Worm (Caenorhabditis elegans) whole organism, L4 larva: Measurements from ENCODE around the gene C16A3.6.

Experiments used
- F37D6.2 ChIP-seq: sonication (generic microtip); optimal IDR thresholded peaks from 2 replicates; lab custom pipeline; 2016; ENCODE audit warnings: mild to moderate bottlenecking, missing genetic modification characterization, missing compliant biosample characterization
- T20F7.1 ChIP-seq: fragments of 200-800 bp; sonication (Bioruptor generic); optimal IDR thresholded peaks from 2 replicates; lab custom pipeline; 2018; ENCODE audit warnings: mild to moderate bottlenecking, missing genetic modification characterization, missing compliant biosample characterization
- T26A8.4 ChIP-seq: fragments of 200-800 bp; sonication (Bioruptor generic); IDR thresholded peaks from 2 replicates; pipeline ENCODE4 v1.3.6; 2022; ENCODE audit warnings: missing genetic modification characterization, missing compliant biosample characterization
- Y105C5A.15 ChIP-seq: fragments of 200-800 bp; sonication (Bioruptor generic); IDR thresholded peaks from 2 replicates; pipeline ENCODE4 v1.3.6; 2022; ENCODE audit warnings: missing genetic modification characterization, missing compliant biosample characterization
- Y5F2A.4 ChIP-seq: fragments of 200-800 bp; sonication (Bioruptor generic); optimal IDR thresholded peaks from 2 replicates; lab custom pipeline; 2018; ENCODE audit warnings: mild to moderate bottlenecking, missing genetic modification characterization, missing compliant biosample characterization
- ZK337.2 ChIP-seq: fragments of 200-800 bp; sonication (Bioruptor generic); IDR thresholded peaks from 2 replicates; pipeline ENCODE4 v1.3.6; 2022; ENCODE audit warnings: missing genetic modification reagents, missing genetic modification characterization, missing compliant biosample characterization
- ZK546.5 ChIP-seq, 2 experiments: sonication (generic microtip); optimal IDR thresholded peaks; 2 replicates each; lab custom pipeline; 2017; ENCODE audit warnings: missing biosample characterization in 2 of 2, missing genetic modification characterization in 2 of 2
- aha-1 ChIP-seq: fragments of 150-350 bp; peaks from one replicate; lab custom pipeline; 2014; ENCODE audit warnings: missing biosample characterization, missing genetic modification characterization
- ama-1 ChIP-seq: fragments of 150-350 bp; optimal IDR thresholded peaks from 2 replicates; lab custom pipeline; 2014; ENCODE audit warnings: inconsistent platforms, mixed read lengths
- arid-1 ChIP-seq: fragments of 200-800 bp; sonication (Bioruptor generic); conservative IDR thresholded peaks from 2 replicates; pipeline ENCODE4 v1.3.6; 2022; ENCODE audit warnings: missing genetic modification reagents, missing genetic modification characterization, missing compliant biosample characterization
- attf-4 ChIP-seq: sonication (generic microtip); optimal IDR thresholded peaks from 3 replicates; lab custom pipeline; 2017; ENCODE audit warnings: missing biosample characterization, missing genetic modification characterization
- ceh-20 ChIP-seq: fragments of 200-800 bp; sonication (Bioruptor generic); IDR thresholded peaks from 2 replicates; pipeline ENCODE4 v1.3.6; 2022; ENCODE audit warnings: missing genetic modification reagents, missing genetic modification characterization, missing compliant biosample characterization
- cey-2 ChIP-seq: sonication (generic microtip); optimal IDR thresholded peaks from 3 replicates; lab custom pipeline; 2017; ENCODE audit warnings: missing genetic modification characterization, mild to moderate bottlenecking, missing compliant biosample characterization, antibody characterized with exemption, borderline replicate concordance; ENCODE audit not compliant: insufficient read depth
- daf-16 ChIP-seq, 3 experiments: sonication (generic microtip); optimal IDR thresholded peaks; 2 replicates each; lab custom pipeline; 2016 to 2017; ENCODE audit warnings: missing genetic modification characterization in 3 of 3, missing genetic modification reagents in 3 of 3, mild to moderate bottlenecking in 2 of 3, missing compliant biosample characterization in 2 of 3, missing biosample characterization in 1 of 3, moderate library complexity in 1 of 3
- dmd-6 ChIP-seq: fragments of 200-800 bp; sonication (Bioruptor generic); IDR thresholded peaks from 2 replicates; pipeline ENCODE4 v1.3.6; 2022; ENCODE audit warnings: missing genetic modification reagents, missing genetic modification characterization, missing compliant biosample characterization
- dmd-9 ChIP-seq: fragments of 200-800 bp; sonication (Bioruptor generic); IDR thresholded peaks from 2 replicates; pipeline ENCODE4 v1.3.6; 2022; ENCODE audit warnings: missing genetic modification reagents, missing genetic modification characterization, missing compliant biosample characterization
- duxl-1 ChIP-seq: sonication (generic microtip); optimal IDR thresholded peaks from 2 replicates; lab custom pipeline; 2016; ENCODE audit warnings: mild to moderate bottlenecking, missing genetic modification characterization, moderate library complexity, missing compliant biosample characterization; ENCODE audit not compliant: poor library complexity
- dve-1 ChIP-seq: sonication (generic microtip); optimal IDR thresholded peaks from 2 replicates; lab custom pipeline; 2017; ENCODE audit warnings: antibody characterized with exemption, mild to moderate bottlenecking, missing genetic modification characterization, missing compliant biosample characterization; ENCODE audit not compliant: insufficient read depth
- egl-43 ChIP-seq: fragments of 200-800 bp; sonication (Bioruptor generic); IDR thresholded peaks from 2 replicates; pipeline ENCODE4 v1.3.6; 2022; ENCODE audit warnings: missing genetic modification reagents, missing genetic modification characterization, missing compliant biosample characterization
- fos-1 ChIP-seq: fragments of 150-350 bp; optimal IDR thresholded peaks from 2 replicates; lab custom pipeline; 2014; ENCODE audit warnings: missing biosample characterization, missing genetic modification characterization
- hif-1 ChIP-seq, 2 experiments: sonication (generic microtip); optimal IDR thresholded peaks; 2 replicates each; lab custom pipeline; 2016 to 2017; ENCODE audit warnings: missing compliant biosample characterization in 2 of 2, missing genetic modification characterization in 2 of 2, missing genetic modification reagents in 2 of 2, missing genotype in 2 of 2, mild to moderate bottlenecking in 1 of 2
- hlh-11 ChIP-seq: fragments of 200-800 bp; sonication (Bioruptor generic); optimal IDR thresholded peaks from 2 replicates; lab custom pipeline; 2018; ENCODE audit warnings: mild to moderate bottlenecking, missing genetic modification characterization, missing compliant biosample characterization
- hmg-1.1 ChIP-seq: fragments of 200-800 bp; sonication (Bioruptor generic); IDR thresholded peaks from 2 replicates; pipeline ENCODE4 v1.3.6; 2022; ENCODE audit warnings: missing genetic modification reagents, missing genetic modification characterization, missing compliant biosample characterization
- lim-7 ChIP-seq: fragments of 200-800 bp; sonication (Bioruptor generic); IDR thresholded peaks from 2 replicates; pipeline ENCODE4 v1.3.6; 2022; ENCODE audit warnings: missing genetic modification characterization, missing compliant biosample characterization
- lin-1 ChIP-seq: fragments of 200-800 bp; sonication (Bioruptor generic); IDR thresholded peaks from 2 replicates; pipeline ENCODE4 v1.3.6; 2022; ENCODE audit warnings: missing genetic modification reagents, missing genetic modification characterization, missing compliant biosample characterization
- lir-3 ChIP-seq: sonication (generic microtip); optimal IDR thresholded peaks from 2 replicates; lab custom pipeline; 2016; ENCODE audit warnings: mild to moderate bottlenecking, missing genetic modification characterization, missing compliant biosample characterization
- lsy-2 ChIP-seq, 2 experiments: fragments of 150-350 bp in 1 of 2; sonication (generic microtip) in 1 of 2; optimal IDR thresholded peaks; 2 replicates each; lab custom pipeline; 2014 to 2017; ENCODE audit warnings: missing biosample characterization in 2 of 2, missing genetic modification characterization in 2 of 2
- mxl-2 ChIP-seq: fragments of 200-800 bp; sonication (Bioruptor generic); conservative IDR thresholded peaks from 2 replicates; pipeline ENCODE4 v1.3.6; 2022; ENCODE audit warnings: missing genetic modification reagents, missing genetic modification characterization, missing compliant biosample characterization
- nhr-10 ChIP-seq: fragments of 150-350 bp; optimal IDR thresholded peaks from 2 replicates; lab custom pipeline; 2014; ENCODE audit warnings: missing biosample characterization, missing genetic modification characterization
- nhr-111 ChIP-seq: fragments of 200-800 bp; sonication (Bioruptor generic); optimal IDR thresholded peaks from 2 replicates; lab custom pipeline; 2018; ENCODE audit warnings: mild to moderate bottlenecking, missing genetic modification characterization, missing compliant biosample characterization
- nhr-25 ChIP-seq: sonication (generic microtip); optimal IDR thresholded peaks from 2 replicates; lab custom pipeline; 2017; ENCODE audit warnings: missing genetic modification characterization, mild to moderate bottlenecking, missing compliant biosample characterization, antibody characterized with exemption, moderate library complexity, borderline replicate concordance; ENCODE audit not compliant: insufficient read depth
- nhr-28 ChIP-seq: fragments of 150-350 bp; optimal IDR thresholded peaks from 2 replicates; lab custom pipeline; 2014; ENCODE audit warnings: missing biosample characterization, missing genetic modification characterization
- nhr-41 ChIP-seq: fragments of 200-800 bp; sonication (Bioruptor generic); IDR thresholded peaks from 2 replicates; pipeline ENCODE4 v1.3.6; 2022; ENCODE audit warnings: missing genetic modification reagents, missing genetic modification characterization, missing compliant biosample characterization
- nhr-42 ChIP-seq: fragments of 200-800 bp; sonication (Bioruptor generic); IDR thresholded peaks from 2 replicates; pipeline ENCODE4 v1.3.6; 2022; ENCODE audit warnings: missing genetic modification characterization, missing compliant biosample characterization
- pqm-1 ChIP-seq: sonication (generic microtip); optimal IDR thresholded peaks from 2 replicates; lab custom pipeline; 2017; ENCODE audit warnings: missing biosample characterization, missing genetic modification characterization
- rbr-2 ChIP-seq: sonication (generic microtip); optimal IDR thresholded peaks from 2 replicates; lab custom pipeline; 2016; ENCODE audit warnings: missing genotype, missing genetic modification characterization, missing compliant biosample characterization
- saeg-2 ChIP-seq: fragments of 200-800 bp; sonication (Bioruptor generic); IDR thresholded peaks from 2 replicates; pipeline ENCODE4 v1.3.6; 2022; ENCODE audit warnings: missing genetic modification reagents, missing genetic modification characterization, missing compliant biosample characterization
- set-16 ChIP-seq: fragments of 200-800 bp; sonication (Bioruptor generic); IDR thresholded peaks from 2 replicates; pipeline ENCODE4 v1.3.6; 2022; ENCODE audit warnings: missing genetic modification reagents, missing genetic modification characterization, missing compliant biosample characterization
- skn-1 ChIP-seq: fragments of 150-350 bp; optimal IDR thresholded peaks from 2 replicates; lab custom pipeline; 2014; ENCODE audit warnings: missing biosample characterization, missing genetic modification characterization
- snpc-1.2 ChIP-seq: fragments of 200-800 bp; sonication (Bioruptor generic); IDR thresholded peaks from 2 replicates; pipeline ENCODE4 v1.3.6; 2022; ENCODE audit warnings: missing genetic modification reagents, missing genetic modification characterization, missing compliant biosample characterization
- snpc-4 ChIP-seq: fragments of 150-350 bp; optimal IDR thresholded peaks from 2 replicates; lab custom pipeline; 2014; ENCODE audit warnings: missing biosample characterization, missing genetic modification characterization
- spr-3 ChIP-seq: fragments of 200-800 bp; sonication (Bioruptor generic); optimal IDR thresholded peaks from 2 replicates; lab custom pipeline; 2018; ENCODE audit warnings: mild to moderate bottlenecking, missing genetic modification characterization, missing compliant biosample characterization
- tag-97 ChIP-seq: fragments of 200-800 bp; sonication (Bioruptor generic); IDR thresholded peaks from 2 replicates; pipeline ENCODE4 v1.3.6; 2022; ENCODE audit warnings: missing genetic modification characterization, missing compliant biosample characterization
- tra-1 ChIP-seq: fragments of 200-800 bp; sonication (Bioruptor generic); IDR thresholded peaks from 2 replicates; pipeline ENCODE4 v1.3.6; 2022; ENCODE audit warnings: missing genetic modification reagents, missing genetic modification characterization, missing compliant biosample characterization
- unc-130 ChIP-seq: sonication (generic microtip); optimal IDR thresholded peaks from 2 replicates; lab custom pipeline; 2016; ENCODE audit warnings: missing genetic modification reagents, missing genetic modification characterization, missing compliant biosample characterization
- unc-39 ChIP-seq: sonication (generic microtip); optimal IDR thresholded peaks from 2 replicates; lab custom pipeline; 2017; ENCODE audit warnings: missing biosample characterization, missing genetic modification characterization
- vab-7 ChIP-seq: fragments of 200-800 bp; sonication (Bioruptor generic); IDR thresholded peaks from 2 replicates; pipeline ENCODE4 v1.3.6; 2022; ENCODE audit warnings: missing genetic modification reagents, missing genetic modification characterization, missing compliant biosample characterization
- zag-1 ChIP-seq: fragments of 150-350 bp; optimal IDR thresholded peaks from 2 replicates; lab custom pipeline; 2014; ENCODE audit warnings: missing biosample characterization, missing genetic modification characterization
- zfp-3 ChIP-seq: fragments of 200-800 bp; sonication (Bioruptor generic); conservative IDR thresholded peaks from 2 replicates; pipeline ENCODE4 v1.3.6; 2022; ENCODE audit warnings: missing genetic modification reagents, missing genetic modification characterization, missing compliant biosample characterization
- zip-11 ChIP-seq: fragments of 200-800 bp; sonication (Bioruptor generic); IDR thresholded peaks from 2 replicates; pipeline ENCODE4 v1.3.6; 2022; ENCODE audit warnings: missing genetic modification characterization, missing compliant biosample characterization

The C16A3.6 gene

ce11 chrIII:6344737-6345136 is 34.3 kb upstream of the C16A3.6 start:
- no peak for TF ChIP-seq tag-97
- TF ChIP-seq nhr-28, result peak; percentile 50
- TF ChIP-seq rbr-2 (tag; lab: Kevin White, UChicago), result peak; percentile 63
- peak; percentile 25 for TF ChIP-seq ama-1 (lab: Kevin White, UChicago)
- peak; percentile 55 for TF ChIP-seq T20F7.1 (GFP tag; lab: Kevin White, UChicago)
- TF ChIP-seq ceh-20 (GFP tag; lab: Robert Waterston, UW), result 0 out of 2 replicates have a peak, but pooled peaks have one; percentile 33
- TF ChIP-seq unc-130 (GFP tag; lab: Kevin White, UChicago), result peak; percentile 34
- TF ChIP-seq cey-2 (tag; lab: Kevin White, UChicago), result no peak
- no peak for TF ChIP-seq duxl-1 (tag; lab: Kevin White, UChicago)
- 0 out of 2 replicates have a peak, but pooled peaks have one; percentile 33 for TF ChIP-seq nhr-42
- TF ChIP-seq zip-11, result no peak
- peak; percentile 38 for TF ChIP-seq nhr-10 (tag; lab: Kevin White, UChicago)
- TF ChIP-seq dmd-6, result peak; percentile 69
- no peak for TF ChIP-seq saeg-2 (GFP tag; lab: Robert Waterston, UW)
- TF ChIP-seq Y5F2A.4 (GFP tag; lab: Kevin White, UChicago), result no peak
- peak in 1 of 2 experiments; percentile 14 for TF ChIP-seq ZK546.5 (tag; optimal IDR thresholded peaks at IDR 0.05; lab: Kevin White, UChicago)
- no peak for TF ChIP-seq snpc-1.2 (GFP tag; lab: Robert Waterston, UW)
- no peak for TF ChIP-seq Y105C5A.15 (GFP tag; lab: Robert Waterston, UW)
- TF ChIP-seq fos-1 (tag; lab: Kevin White, UChicago), result no peak
- peak; percentile 99 for TF ChIP-seq aha-1 (tag; lab: Kevin White, UChicago)
- TF ChIP-seq spr-3, result no peak
- peak; percentile 38 for TF ChIP-seq F37D6.2 (tag; lab: Kevin White, UChicago)
- TF ChIP-seq dmd-9 (GFP tag; lab: Robert Waterston, UW), result no peak
- TF ChIP-seq lsy-2 (tag; optimal IDR thresholded peaks at IDR 0.05; lab: Kevin White, UChicago), result peak; percentile 93 to 98
- TF ChIP-seq arid-1, result 0 out of 2 replicates have a peak, but pooled peaks have one; percentile 39
- peak in 1 of 2 experiments; percentile 66 for TF ChIP-seq daf-16 (GFP tag; optimal IDR thresholded peaks at IDR 0.05; lab: Kevin White, UChicago)
- TF ChIP-seq daf-16 (tag; optimal IDR thresholded peaks at IDR 0.05; lab: Kevin White, UChicago), result peak; percentile 64
- no peak for TF ChIP-seq ZK337.2 (GFP tag; lab: Robert Waterston, UW)
- TF ChIP-seq nhr-111 (GFP tag; lab: Kevin White, UChicago), result no peak
- no peak for TF ChIP-seq attf-4 (tag; lab: Kevin White, UChicago)
- no peak for TF ChIP-seq snpc-4 (tag; lab: Kevin White, UChicago)
- TF ChIP-seq mxl-2, result no peak
- peak; percentile 71 for TF ChIP-seq nhr-25 (tag; lab: Kevin White, UChicago)
- no peak for TF ChIP-seq unc-39 (tag; lab: Kevin White, UChicago)
- peak; percentile 73 for TF ChIP-seq hlh-11
- no peak for TF ChIP-seq lin-1 (GFP tag; lab: Robert Waterston, UW)
- no peak for TF ChIP-seq skn-1 (tag; lab: Kevin White, UChicago)
- peak; percentile 59 for TF ChIP-seq dve-1
- peak in 1 of 2 experiments; percentile 57 for TF ChIP-seq hif-1 (tag; optimal IDR thresholded peaks at IDR 0.05; lab: Kevin White, UChicago)
- TF ChIP-seq nhr-41 (GFP tag; lab: Robert Waterston, UW), result no peak
- peak; percentile 45; the same call in 1 of the 2 replicates for TF ChIP-seq egl-43
- peak; percentile 81 for TF ChIP-seq hmg-1.1
- no peak for TF ChIP-seq zag-1 (tag; lab: Kevin White, UChicago)
- no peak for TF ChIP-seq pqm-1 (tag; lab: Kevin White, UChicago)
- peak; percentile 66 for TF ChIP-seq T26A8.4 (GFP tag; lab: Robert Waterston, UW)
- no peak for TF ChIP-seq lir-3 (tag; lab: Kevin White, UChicago)
- TF ChIP-seq tra-1 (GFP tag; lab: Robert Waterston, UW), result no peak
- no peak for TF ChIP-seq vab-7 (GFP tag; lab: Robert Waterston, UW)
- TF ChIP-seq set-16 (GFP tag; lab: Robert Waterston, UW), result no peak
- no peak for TF ChIP-seq zfp-3 (GFP tag; lab: Robert Waterston, UW)
- 0 out of 2 replicates have a peak, but pooled peaks have one; percentile 51 for TF ChIP-seq lim-7 (GFP tag; lab: Robert Waterston, UW)
